Worm (Caenorhabditis elegans) whole organism, late embryonic: Measurements from ENCODE around the gene clec-26.

Experiments
- ceh-14 ChIP-seq: sonication (generic microtip); optimal IDR thresholded peaks from 2 replicates; lab custom pipeline; 2016; ENCODE audit warnings: missing genotype, missing genetic modification characterization, missing compliant biosample characterization
- ceh-48 ChIP-seq: sonication (generic microtip); optimal IDR thresholded peaks from 2 replicates; lab custom pipeline; 2016; ENCODE audit warnings: missing genetic modification characterization, inconsistent platforms, missing compliant biosample characterization
- fkh-10 ChIP-seq: fragments of 150-350 bp; optimal IDR thresholded peaks from 2 replicates; lab custom pipeline; 2014; ENCODE audit warnings: missing biosample characterization, missing genetic modification reagents, missing genetic modification characterization
- hlh-15 ChIP-seq: sonication (generic microtip); optimal IDR thresholded peaks from 2 replicates; lab custom pipeline; 2016; ENCODE audit warnings: missing genetic modification characterization, missing compliant biosample characterization
- pat-9 ChIP-seq: fragments of 200-800 bp; sonication (Bioruptor generic); optimal IDR thresholded peaks from 2 replicates; lab custom pipeline; 2018; ENCODE audit warnings: mild to moderate bottlenecking, missing genetic modification characterization, moderate library complexity, missing compliant biosample characterization
- pax-1 ChIP-seq: fragments of 150-350 bp; optimal IDR thresholded peaks from 2 replicates; lab custom pipeline; 2014; ENCODE audit warnings: missing biosample characterization, missing genetic modification characterization
- pha-4 ChIP-seq: fragments of 150-350 bp; optimal IDR thresholded peaks from 2 replicates; lab custom pipeline; 2018; ENCODE audit warnings: missing biosample characterization, missing genetic modification reagents, missing genetic modification characterization
- sdc-2 ChIP-seq: sonication (generic microtip); optimal IDR thresholded peaks from 2 replicates; lab custom pipeline; 2016; ENCODE audit warnings: missing genotype, missing genetic modification characterization, missing compliant biosample characterization
- tbx-2 ChIP-seq: sonication (generic microtip); optimal IDR thresholded peaks from 2 replicates; lab custom pipeline; 2016; ENCODE audit warnings: missing genetic modification characterization, missing compliant biosample characterization

ce11 chrV:16871387-16871786 lies 23.0 kb downstream of the clec-26 start, which contains the start of gene thn-4:
- TF ChIP-seq pax-1 (tag; lab: Kevin White, UChicago) (no peak), fkh-10 (GFP tag; lab: Kevin White, UChicago) (no peak), tbx-2 (tag; lab: Kevin White, UChicago) (no peak), ceh-48 (tag; lab: Kevin White, UChicago) (no peak), pha-4 (no peak), pat-9 (tag; lab: Kevin White, UChicago) (no peak), hlh-15 (tag; lab: Kevin White, UChicago) (no peak), ceh-14 (tag; lab: Kevin White, UChicago) (no peak), sdc-2 (no peak)
